Worm (Caenorhabditis elegans) whole organism, L4/young adult: Measurements from ENCODE around the gene F54D10.8.

Source experiments
- W03F9.2 ChIP-seq: fragments of 150-350 bp; optimal IDR thresholded peaks from 2 replicates; lab custom pipeline; 2014; ENCODE audit warnings: missing biosample characterization, missing genetic modification characterization
- dao-5 ChIP-seq: sonication (generic microtip); optimal IDR thresholded peaks from 2 replicates; lab custom pipeline; 2016; ENCODE audit warnings: missing genotype, missing genetic modification characterization, moderate library complexity, missing compliant biosample characterization
- him-1 ChIP-seq: sonication (generic microtip); optimal IDR thresholded peaks from 2 replicates; lab custom pipeline; 2016; ENCODE audit warnings: missing genotype, missing genetic modification reagents, missing genetic modification characterization, missing compliant biosample characterization

The F54D10.8 gene

DNA sequence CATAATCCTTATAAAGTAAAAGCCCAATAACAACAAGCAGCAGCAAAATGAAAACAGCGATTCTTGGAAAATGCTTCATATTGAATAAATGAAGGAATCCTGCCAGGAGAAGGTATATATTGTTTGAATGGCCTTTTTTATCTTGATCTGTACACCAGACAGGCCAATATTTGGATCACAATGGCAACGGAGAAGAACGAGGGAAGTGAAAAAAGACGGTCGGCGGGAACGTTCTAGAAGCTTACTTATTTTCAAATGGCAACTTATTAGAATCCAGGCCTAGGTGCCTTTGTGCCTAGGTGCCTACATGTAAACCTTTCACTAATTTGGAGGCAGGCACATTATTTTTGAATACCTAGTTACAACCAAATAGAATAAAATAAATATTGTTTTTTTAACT lies at the start of gene F54D10.8:
TSS of gene F54D10.8 (minus strand) at position 101 of the 400 bp plus-strand sequence.
- TF ChIP-seq dao-5 (tag; lab: Kevin White, UChicago) (no peak), W03F9.2 (no peak), him-1 (tag; lab: Kevin White, UChicago) (no peak)

DNA sequence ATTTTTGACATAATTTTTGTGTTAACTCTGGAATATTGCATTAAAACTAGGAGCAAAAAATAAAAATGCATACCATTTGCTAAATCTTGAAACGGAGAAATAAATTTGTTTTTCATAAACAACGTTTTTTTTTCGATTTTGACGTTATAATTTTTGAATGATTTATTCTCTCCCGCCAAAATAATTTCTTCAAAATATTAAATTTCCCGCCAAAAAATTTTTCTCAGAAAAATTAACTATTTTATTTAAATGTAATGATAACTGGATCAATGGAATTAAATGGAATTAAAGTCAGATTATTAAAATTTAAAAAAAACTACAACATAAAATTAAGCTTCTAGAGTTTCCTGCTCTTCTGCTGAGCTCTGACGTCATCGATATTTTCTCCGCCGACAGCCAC lies 49.4 kb upstream of the F54D10.8 start, which contains the start of gene nep-3:
TSS of gene nep-3 (minus strand) at position 101 of the 400 bp plus-strand sequence.
- TF ChIP-seq dao-5 (tag; lab: Kevin White, UChicago) (no peak), him-1 (tag; lab: Kevin White, UChicago) (no peak), W03F9.2 (no peak)

DNA sequence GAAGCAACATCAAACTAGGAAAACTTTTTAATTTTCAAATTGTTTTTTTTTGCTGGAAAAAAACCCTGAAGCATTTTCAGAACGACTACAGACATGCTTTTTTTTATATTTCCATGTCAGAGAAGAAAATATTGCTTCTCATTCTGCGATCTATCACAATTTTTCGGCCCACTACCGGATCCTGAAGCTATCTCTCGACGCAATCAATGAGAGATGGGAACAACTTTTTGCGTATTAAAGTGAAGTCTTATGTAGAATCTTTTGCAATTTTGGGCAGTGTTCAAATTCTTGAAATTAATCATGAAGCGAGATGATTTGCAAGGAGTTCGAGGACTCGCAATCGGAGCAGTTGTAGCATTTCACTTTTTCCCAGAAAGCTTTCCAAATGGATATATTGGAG lies 41.9 kb upstream of the F54D10.8 start, which contains the start of gene oac-10:
TSS of gene oac-10 (plus strand) at position 301 of the 400 bp plus-strand sequence.
- TF ChIP-seq W03F9.2 (no peak), dao-5 (tag; lab: Kevin White, UChicago) (no peak), him-1 (tag; lab: Kevin White, UChicago) (no peak)

DNA sequence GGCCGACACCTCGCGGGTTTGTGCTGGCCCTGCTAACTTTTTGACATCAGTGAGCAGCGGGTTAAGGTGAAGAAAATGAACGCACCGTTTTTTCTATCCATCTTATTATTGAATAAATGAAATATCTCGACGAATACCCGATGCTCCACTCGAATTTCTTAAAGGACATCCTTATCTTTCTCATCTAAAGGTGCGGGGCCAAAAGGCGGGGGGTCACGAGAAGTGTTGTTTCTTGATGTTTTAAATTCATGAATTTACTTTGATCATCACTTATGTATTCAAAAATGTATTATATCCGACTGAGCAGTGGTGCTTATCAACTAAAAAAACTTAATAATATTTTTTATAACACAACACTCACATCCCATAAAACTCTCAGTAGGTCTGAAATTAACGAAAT lies 37.0 kb upstream of the F54D10.8 start, which contains the start of gene nhr-261:
TSS of gene nhr-261 (minus strand) at position 101 of the 400 bp plus-strand sequence.
- TF ChIP-seq him-1 (tag; lab: Kevin White, UChicago) (no peak), dao-5 (tag; lab: Kevin White, UChicago) (no peak), W03F9.2 (no peak)

DNA sequence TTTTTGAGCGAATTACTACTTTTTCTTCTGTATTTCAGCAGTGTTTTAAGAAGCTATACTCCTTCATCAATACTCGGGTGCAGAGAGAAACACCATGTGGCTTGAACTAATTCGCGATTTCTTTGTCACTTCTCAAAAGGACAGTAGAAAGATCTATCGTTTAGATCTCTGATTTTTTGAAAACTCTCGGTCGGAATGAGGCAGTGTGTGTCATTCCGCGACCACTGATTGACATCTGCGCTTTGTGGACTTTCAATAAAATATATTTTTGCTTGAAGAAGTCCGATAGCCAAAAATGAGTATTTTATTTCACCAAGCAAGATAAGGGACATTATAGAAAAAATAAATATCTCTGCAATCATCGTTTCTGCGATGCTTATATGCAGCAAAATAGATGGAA lies 34.4 kb upstream of the F54D10.8 start:
- TF ChIP-seq him-1 (tag; lab: Kevin White, UChicago) (no peak), dao-5 (tag; lab: Kevin White, UChicago) (no peak), W03F9.2 (no peak)

DNA sequence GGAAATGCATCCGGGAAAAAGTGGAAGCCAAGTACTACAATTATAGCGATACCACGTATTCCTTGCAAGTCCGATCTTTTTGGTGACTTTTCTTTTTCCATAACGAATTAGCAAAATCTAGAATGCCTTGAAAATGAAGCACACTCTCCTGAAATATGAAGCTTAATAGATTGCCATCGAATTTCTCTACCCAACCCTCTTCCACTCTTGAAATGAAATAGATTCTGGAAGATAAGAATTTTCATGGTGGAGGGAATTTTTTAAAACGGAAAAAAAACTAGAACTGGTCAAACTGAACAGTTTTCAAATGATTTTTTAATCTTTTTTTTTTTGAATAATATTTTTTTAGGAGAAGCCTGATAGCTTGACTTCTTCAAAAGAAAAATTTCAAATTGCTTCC lies 33.1 kb upstream of the F54D10.8 start, which contains the start of gene oac-11:
TSS of gene oac-11 (minus strand) at position 101 of the 400 bp plus-strand sequence.
- TF ChIP-seq him-1 (tag; lab: Kevin White, UChicago) (no peak), dao-5 (tag; lab: Kevin White, UChicago) (no peak), W03F9.2 (no peak)

DNA sequence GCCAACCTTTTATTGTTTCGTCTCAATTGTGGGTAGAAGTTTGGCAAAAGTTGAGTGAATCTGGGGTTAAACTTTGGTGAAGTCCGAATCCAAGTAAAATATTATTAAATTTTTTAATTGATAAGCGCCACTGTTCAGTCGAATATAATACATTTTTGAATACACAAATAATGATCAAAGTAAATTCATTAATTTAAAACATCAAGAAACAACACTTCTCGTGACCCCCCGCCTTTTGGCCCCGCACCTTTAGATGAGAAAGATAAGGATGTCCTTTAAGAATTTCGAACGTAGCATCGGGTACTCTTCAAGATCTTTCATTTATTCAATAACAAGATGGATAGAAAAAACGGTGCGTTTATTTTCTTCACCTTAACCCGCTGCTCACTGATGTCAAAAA lies 25.0 kb upstream of the F54D10.8 start, which contains the start of gene nhr-257:
TSS of gene nhr-257 (plus strand) at position 301 of the 400 bp plus-strand sequence.
- TF ChIP-seq him-1 (tag; lab: Kevin White, UChicago) = no peak
- no peak for TF ChIP-seq W03F9.2
- no peak for TF ChIP-seq dao-5 (tag; lab: Kevin White, UChicago)

DNA sequence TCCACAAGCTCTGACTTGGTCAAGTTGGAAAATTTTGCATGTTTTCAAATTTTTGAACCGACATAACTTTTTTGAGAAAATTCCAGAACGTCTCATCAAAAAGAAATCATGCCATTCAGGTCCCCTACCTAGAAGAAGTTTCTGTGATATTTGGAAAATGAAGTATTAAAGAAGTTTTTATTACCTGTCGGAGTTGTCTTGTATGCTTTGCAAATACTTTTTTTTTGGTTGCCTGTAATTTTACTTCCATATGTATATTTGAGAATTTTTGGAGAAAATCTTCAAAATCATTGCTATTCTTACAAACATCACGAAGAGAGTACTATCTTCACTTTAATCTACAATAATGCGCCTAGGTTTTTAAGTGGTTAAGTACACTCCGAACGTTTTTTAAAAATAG lies 23.0 kb upstream of the F54D10.8 start, which contains the start of gene nhr-72:
TSS of gene nhr-72 (minus strand) at position 101 of the 400 bp plus-strand sequence.
- TF ChIP-seq W03F9.2 (no peak), him-1 (tag; lab: Kevin White, UChicago) (no peak), dao-5 (tag; lab: Kevin White, UChicago) (no peak)

DNA sequence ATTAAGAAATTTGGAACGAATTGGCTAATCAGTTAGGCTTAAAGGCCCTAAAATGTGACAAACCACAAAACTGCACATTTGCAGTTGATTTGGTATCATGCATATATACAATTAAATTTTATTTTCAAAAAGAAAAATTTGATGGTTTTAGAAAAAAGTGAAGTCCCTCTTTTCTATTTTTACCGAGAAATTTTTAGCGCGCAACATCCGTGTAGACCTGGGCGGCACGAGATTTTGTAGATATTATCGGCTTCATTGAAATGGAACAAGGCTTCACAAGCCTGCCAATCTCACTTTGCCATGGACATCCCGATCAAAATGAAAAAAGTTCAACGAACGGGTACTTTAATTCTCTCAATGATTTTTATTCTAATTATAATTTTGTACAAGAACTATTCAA lies 18.3 kb upstream of the F54D10.8 start, which contains the start of gene C17A2.2:
TSS of gene C17A2.2 (plus strand) at position 301 of the 400 bp plus-strand sequence.
- TF ChIP-seq him-1 (tag; lab: Kevin White, UChicago) (no peak), dao-5 (tag; lab: Kevin White, UChicago) (no peak), W03F9.2 (no peak)

DNA sequence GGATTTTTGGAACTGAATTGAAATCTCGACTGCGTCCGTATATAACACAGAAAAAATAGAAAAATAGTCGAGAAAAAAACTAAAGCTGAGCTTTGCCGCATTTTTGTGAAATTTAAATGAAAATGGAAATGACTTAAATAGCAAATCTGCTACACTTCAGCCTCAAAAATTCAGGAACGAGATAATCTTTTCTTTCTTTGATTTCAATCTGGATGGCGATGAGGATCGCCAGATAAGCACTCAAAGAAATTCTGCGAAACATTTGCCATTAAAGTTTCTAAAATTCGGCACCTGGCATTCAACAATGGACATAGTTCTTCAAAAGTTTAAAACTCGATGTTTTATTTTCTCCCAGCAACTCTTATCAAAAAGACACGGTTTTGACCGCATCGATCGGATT lies 15.6 kb upstream of the F54D10.8 start, which contains the start of the genes C17A2.7 and C17A2.3:
TSS of gene C17A2.7 (minus strand) at position 101 of the 400 bp plus-strand sequence.
TSS of gene C17A2.3 (plus strand) at position 305 of the 400 bp plus-strand sequence.
- TF ChIP-seq him-1 (tag; lab: Kevin White, UChicago) (no peak), W03F9.2 (no peak), dao-5 (tag; lab: Kevin White, UChicago) (no peak)

DNA sequence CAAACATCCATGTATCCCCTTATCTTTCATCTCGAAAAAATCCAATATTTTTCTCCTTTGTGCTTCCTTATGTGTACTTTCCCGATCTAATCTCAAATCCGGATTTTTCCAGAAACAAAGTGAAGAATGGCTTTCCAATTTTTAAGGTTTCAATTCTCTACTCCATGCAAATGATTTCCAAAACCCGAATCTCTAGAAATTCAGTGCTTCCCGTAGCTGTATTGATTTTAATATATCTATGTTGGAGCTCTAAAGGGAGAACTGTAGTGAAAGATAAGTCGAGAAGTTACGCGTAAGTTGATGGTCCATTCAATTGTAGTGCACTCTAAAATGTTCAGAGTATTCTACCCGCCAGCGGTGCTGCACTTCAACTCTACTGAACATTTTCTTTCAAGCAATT lies 11.9 kb upstream of the F54D10.8 start, which contains the start of gene C17A2.4:
TSS of gene C17A2.4 (plus strand) at position 301 of the 400 bp plus-strand sequence.
- TF ChIP-seq W03F9.2 (no peak), dao-5 (tag; lab: Kevin White, UChicago) (no peak), him-1 (tag; lab: Kevin White, UChicago) (no peak)

DNA sequence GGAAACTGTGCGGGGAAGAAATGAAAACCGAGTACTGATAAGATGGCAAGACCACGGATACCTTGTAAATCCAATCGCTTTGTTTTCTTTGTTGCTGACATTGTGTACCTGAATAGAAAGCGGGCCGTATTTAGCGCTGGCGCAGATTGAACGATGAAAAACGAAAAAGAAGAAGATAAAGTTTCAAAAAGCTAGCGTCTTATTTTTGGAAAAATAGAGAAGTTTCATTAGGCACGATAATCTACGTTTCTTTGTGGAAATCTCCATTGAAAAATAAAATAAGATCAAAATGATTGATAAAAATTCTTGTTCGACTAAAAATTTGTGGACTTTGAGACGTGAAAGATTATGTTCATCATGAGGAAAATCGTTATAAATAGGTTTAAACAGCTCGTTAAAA lies 8.2 kb upstream of the F54D10.8 start, which contains the start of gene oac-4:
TSS of gene oac-4 (minus strand) at position 101 of the 400 bp plus-strand sequence.
- no peak for TF ChIP-seq W03F9.2
- no peak for TF ChIP-seq him-1 (tag; lab: Kevin White, UChicago)
- TF ChIP-seq dao-5 (tag; lab: Kevin White, UChicago) = no peak

DNA sequence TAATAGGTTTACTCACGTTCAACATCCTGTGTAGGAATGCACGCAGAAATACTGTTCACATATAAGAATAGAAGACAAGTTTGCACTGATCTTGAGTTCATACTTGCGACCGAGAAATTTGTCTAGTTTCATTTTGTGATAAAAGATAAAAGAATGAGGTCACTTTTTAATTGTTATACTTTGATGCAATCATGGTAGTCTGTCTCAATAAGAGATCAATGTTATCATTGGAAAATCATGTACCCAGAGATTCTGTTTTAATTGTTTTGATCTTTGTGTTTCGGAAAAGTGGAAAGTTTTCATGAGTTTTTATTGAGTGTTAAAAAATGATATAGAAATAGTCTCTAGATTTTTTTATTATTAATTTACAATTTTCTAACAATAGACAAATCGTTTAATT lies 4.7 kb upstream of the F54D10.8 start, which contains the start of gene F54D10.9:
TSS of gene F54D10.9 (minus strand) at position 101 of the 400 bp plus-strand sequence.
- no peak for TF ChIP-seq dao-5 (tag; lab: Kevin White, UChicago)
- TF ChIP-seq W03F9.2 = no peak
- no peak for TF ChIP-seq him-1 (tag; lab: Kevin White, UChicago)

DNA sequence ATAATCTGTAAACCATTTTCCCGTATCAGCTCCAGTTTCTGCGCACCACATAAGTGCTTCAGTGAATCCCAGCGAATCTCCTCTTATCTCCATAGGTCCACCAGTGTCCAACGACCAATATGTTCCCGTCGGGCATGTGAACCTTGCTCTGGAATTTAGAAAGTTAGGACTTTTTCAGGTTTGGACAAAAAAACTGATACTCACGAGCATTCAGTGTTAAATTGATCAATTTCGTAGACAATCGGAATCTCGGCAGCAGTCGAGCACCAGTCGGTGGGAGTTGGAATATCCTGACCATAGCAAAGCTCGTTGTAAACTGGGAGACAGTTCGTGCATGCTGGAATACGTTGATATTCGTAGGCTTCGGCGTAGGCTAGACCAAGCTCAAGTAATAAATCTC lies 1.9 kb upstream of the F54D10.8 start:
- no peak for TF ChIP-seq him-1 (tag; lab: Kevin White, UChicago)
- no peak for TF ChIP-seq W03F9.2
- no peak for TF ChIP-seq dao-5 (tag; lab: Kevin White, UChicago)
